Worm (Caenorhabditis elegans): ENCODE data around the gene rpb-9.
A peak's percentile ranks its signal among the peaks of the same experiment; 100 is the strongest.

rpb-9 gene

DNA sequence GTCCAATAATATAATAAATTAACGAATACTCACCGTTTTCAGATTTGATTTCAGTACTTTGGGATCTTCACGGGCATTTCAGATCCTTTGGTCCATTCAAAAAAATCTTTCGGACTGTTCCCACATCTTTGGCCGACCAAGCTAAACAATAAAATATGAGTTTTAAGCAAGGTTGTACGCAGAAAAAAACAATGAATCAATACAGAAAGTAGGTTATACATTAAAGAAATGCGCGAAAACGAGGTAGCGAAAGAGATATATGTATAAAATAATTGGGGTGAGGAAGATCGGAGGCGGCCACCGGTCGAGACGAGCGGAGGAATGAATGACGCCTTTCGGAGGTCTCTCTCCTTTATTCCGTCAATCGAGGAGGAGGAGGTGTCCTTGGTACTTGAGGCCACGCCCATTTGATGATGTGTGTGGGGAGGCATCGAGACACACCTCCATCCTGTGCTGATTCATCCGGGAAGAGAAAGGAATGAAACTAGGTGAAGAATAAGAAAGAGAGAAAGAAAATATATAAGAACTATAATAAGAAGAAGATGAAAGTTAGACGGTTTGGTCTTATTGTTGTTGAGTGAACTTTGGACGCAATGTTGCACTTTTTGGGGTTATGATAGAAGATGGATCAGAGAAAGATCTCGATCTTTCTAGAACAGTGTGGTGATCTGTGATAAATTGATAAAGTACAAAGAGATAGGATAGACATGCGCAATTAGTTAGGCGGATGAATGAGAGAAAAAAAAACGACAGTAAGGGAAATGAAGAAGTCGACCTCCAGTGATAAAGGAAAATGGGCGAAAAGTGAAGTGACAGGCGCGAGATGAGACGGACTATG is 28.3 kb upstream of the rpb-9 start (continued):
- TF ChIP-seq jun-1 (tag; optimal IDR thresholded peaks at IDR 0.05), result no peak
- TF ChIP-seq swsn-7 (tag; optimal IDR thresholded peaks at IDR 0.05), result no peak
- no peak for TF ChIP-seq ets-5 (GFP tag; IDR thresholded peaks at IDR 0.05)
- no peak for TF ChIP-seq zip-4 (GFP tag; optimal IDR thresholded peaks at IDR 0.05)
- no peak for TF ChIP-seq dsc-1 (tag; optimal IDR thresholded peaks at IDR 0.05)
- no peak for TF ChIP-seq pag-3 (tag; optimal IDR thresholded peaks at IDR 0.05; ENCODE audit: borderline replicate concordance, insufficient read depth)
- TF ChIP-seq nhr-71 (tag; optimal IDR thresholded peaks at IDR 0.05), result peak; percentile 54
- TF ChIP-seq egl-13 (tag; optimal IDR thresholded peaks at IDR 0.05), result no peak
- no peak for TF ChIP-seq ztf-11 (tag; optimal IDR thresholded peaks at IDR 0.05)
- TF ChIP-seq ceh-8 (GFP tag; optimal IDR thresholded peaks at IDR 0.05), result no peak
- no peak for TF ChIP-seq mab-9 (GFP tag; IDR thresholded peaks at IDR 0.05)
- no peak for TF ChIP-seq lin-15B (tag; optimal IDR thresholded peaks at IDR 0.05)
- peak; percentile 4 for TF ChIP-seq C16A3.4 (tag; optimal IDR thresholded peaks at IDR 0.05)
- TF ChIP-seq hpl-2 (GFP tag; optimal IDR thresholded peaks at IDR 0.05), result no peak
- no peak for TF ChIP-seq sox-4 (tag; optimal IDR thresholded peaks at IDR 0.05)
- TF ChIP-seq nhr-11 (tag; optimal IDR thresholded peaks at IDR 0.05), result no peak
- TF ChIP-seq ceh-63 (GFP tag; optimal IDR thresholded peaks at IDR 0.05), result no peak
- TF ChIP-seq ceh-82 (tag; optimal IDR thresholded peaks at IDR 0.05), result no peak
- TF ChIP-seq hlh-17 (GFP tag; optimal IDR thresholded peaks at IDR 0.05; ENCODE audit: borderline replicate concordance), result no peak
- no peak for TF ChIP-seq nhr-76 (tag; optimal IDR thresholded peaks at IDR 0.05)
- no peak for TF ChIP-seq hlh-4 (tag; optimal IDR thresholded peaks at IDR 0.05)
- no peak for TF ChIP-seq ces-1 (GFP tag; optimal IDR thresholded peaks at IDR 0.05)
- TF ChIP-seq alr-1 (tag; optimal IDR thresholded peaks at IDR 0.05; ENCODE audit: borderline replicate concordance), result no peak
- TF ChIP-seq blmp-1 (tag; optimal IDR thresholded peaks at IDR 0.05), result peak; percentile 98
- TF ChIP-seq fos-1 (tag; optimal IDR thresholded peaks at IDR 0.05), result no peak
- TF ChIP-seq pax-3 (tag; optimal IDR thresholded peaks at IDR 0.05), result no peak
- no peak for TF ChIP-seq egl-27 (tag; optimal IDR thresholded peaks at IDR 0.05)
- no peak for TF ChIP-seq lsy-2 (tag; optimal IDR thresholded peaks at IDR 0.05)
- peak; percentile 56 for TF ChIP-seq nhr-19 (GFP tag; conservative IDR thresholded peaks at IDR 0.05)
- TF ChIP-seq sptf-1 (tag; optimal IDR thresholded peaks at IDR 0.05), result no peak
- TF ChIP-seq elt-3 (tag; optimal IDR thresholded peaks at IDR 0.05), result peak; percentile 22 to 94 (median 76)
- TF ChIP-seq tbx-2 (tag; optimal IDR thresholded peaks at IDR 0.05), result peak; percentile 30
- no peak for TF ChIP-seq xbp-1 (tag; optimal IDR thresholded peaks at IDR 0.05)
- no peak for TF ChIP-seq C04F5.9 (tag; optimal IDR thresholded peaks at IDR 0.05)
- peak; percentile 3 for TF ChIP-seq unc-130 (tag; optimal IDR thresholded peaks at IDR 0.05)
- no peak for TF ChIP-seq nhr-237 (tag; optimal IDR thresholded peaks at IDR 0.05)

DNA sequence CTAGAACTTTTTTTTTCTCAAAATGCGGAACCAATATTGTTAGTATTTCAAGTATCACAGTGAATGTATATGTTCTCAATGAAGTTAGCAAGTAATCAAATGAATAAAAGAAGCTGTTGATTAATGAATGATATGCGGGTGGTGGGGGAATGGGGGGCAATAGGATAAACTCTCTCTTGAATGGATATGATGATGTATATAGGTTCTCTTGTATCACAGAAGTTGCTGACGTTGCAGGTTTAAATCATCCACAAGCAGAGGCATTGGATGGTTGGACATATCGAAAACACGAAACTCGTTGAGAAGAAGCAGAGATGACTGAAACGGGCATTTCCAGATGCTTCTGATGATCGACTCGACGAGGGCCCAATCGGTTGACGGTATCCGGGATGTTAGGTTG is 27.5 kb upstream of the rpb-9 start:
- no peak for TF ChIP-seq vab-15 (tag; optimal IDR thresholded peaks at IDR 0.05)
- no peak for TF ChIP-seq irx-1 (tag; optimal IDR thresholded peaks at IDR 0.05)
- TF ChIP-seq lin-39 (tag; optimal IDR thresholded peaks at IDR 0.05), result no peak
- no peak for TF ChIP-seq ceh-63 (GFP tag; optimal IDR thresholded peaks at IDR 0.05)
- peak; percentile 6 for TF ChIP-seq nhr-85 (tag)
- TF ChIP-seq C04F5.9 (tag; optimal IDR thresholded peaks at IDR 0.05), result no peak
- peak; percentile 8 for TF ChIP-seq lin-14 (GFP tag; optimal IDR thresholded peaks at IDR 0.05)
- TF ChIP-seq rnt-1 (tag; optimal IDR thresholded peaks at IDR 0.05), result no peak
- no peak for TF ChIP-seq nhr-19 (GFP tag; conservative IDR thresholded peaks at IDR 0.05)
- no peak for TF ChIP-seq ces-1 (GFP tag; optimal IDR thresholded peaks at IDR 0.05)
- TF ChIP-seq lin-35 (GFP tag; optimal IDR thresholded peaks at IDR 0.05), result no peak
- TF ChIP-seq unc-86 (tag; optimal IDR thresholded peaks at IDR 0.05), result no peak
- no peak for TF ChIP-seq ets-5 (GFP tag; IDR thresholded peaks at IDR 0.05)
- TF ChIP-seq nhr-11 (tag; optimal IDR thresholded peaks at IDR 0.05), result no peak
- no peak for TF ChIP-seq ama-1 (optimal IDR thresholded peaks at IDR 0.05)
- no peak for TF ChIP-seq efl-1 (optimal IDR thresholded peaks at IDR 0.05)
- TF ChIP-seq efl-1 (GFP tag; optimal IDR thresholded peaks at IDR 0.05 in 1 of 2), result peak in 1 of 2 experiments; percentile 68
- TF ChIP-seq dsc-1 (tag; optimal IDR thresholded peaks at IDR 0.05), result no peak
- no peak for TF ChIP-seq isw-1 (GFP tag; IDR thresholded peaks at IDR 0.05)
- no peak for TF ChIP-seq nhr-71 (tag; optimal IDR thresholded peaks at IDR 0.05)
- no peak for TF ChIP-seq pqm-1 (tag; optimal IDR thresholded peaks at IDR 0.05)

Measured in whole organism, L1 larva.